Worm (Caenorhabditis elegans) whole organism, L4 larva: ENCODE measurements around the gene T20D3.14.

Source experiments
- R02D3.7 ChIP-seq: fragments of 150-350 bp; sonication (generic microtip); optimal IDR thresholded peaks from 3 replicates; lab custom pipeline; 2014; ENCODE audit warnings: missing biosample characterization, missing genetic modification characterization
- pha-4 ChIP-seq, 2 experiments: fragments of 150-350 bp in 1 of 2; fragments of 200-800 bp in 1 of 2; sonication (Bioruptor generic) in 1 of 2; IDR thresholded peaks in 1 of 2; optimal IDR thresholded peaks in 1 of 2; 2 replicates each; pipeline versions ENCODE4 v1.3.6 to Lab custom; 2014 to 2022; ENCODE audit warnings: missing genetic modification characterization in 2 of 2, missing genetic modification reagents in 2 of 2, missing biosample characterization in 1 of 2, missing compliant biosample characterization in 1 of 2
- ztf-11 ChIP-seq: fragments of 150-350 bp; optimal IDR thresholded peaks from 2 replicates; lab custom pipeline; 2014; ENCODE audit warnings: missing biosample characterization, missing genetic modification characterization

ce11 chrIV:9300127-9300526 lies 35.6 kb downstream of the T20D3.14 start, which contains the start of gene F49C12.3:
- TF ChIP-seq R02D3.7 (no peak), ztf-11 (tag; lab: Kevin White, UChicago) (no peak), pha-4 (GFP tag; IDR thresholded peaks at IDR 0.05; lab: Robert Waterston, UW) (no peak), pha-4 (tag; optimal IDR thresholded peaks at IDR 0.05; lab: Kevin White, UChicago) (no peak)
